Worm (Caenorhabditis elegans) whole organism, L3 larva: ENCODE results near the gene ZK354.3.

ENCODE experiments used
- R02D3.7 ChIP-seq: fragments of 150-350 bp; optimal IDR thresholded peaks from 2 replicates; lab custom pipeline; 2014; ENCODE audit warnings: missing biosample characterization, missing genetic modification characterization
- ceh-16 ChIP-seq: sonication (generic microtip); optimal IDR thresholded peaks from 2 replicates; lab custom pipeline; 2017; ENCODE audit warnings: missing biosample characterization, missing genetic modification characterization
- egl-5 ChIP-seq: fragments of 150-350 bp; optimal IDR thresholded peaks from 2 replicates; lab custom pipeline; 2017; ENCODE audit warnings: missing biosample characterization, missing genetic modification reagents, missing genetic modification characterization, inconsistent platforms
- elt-1 ChIP-seq: fragments of 150-350 bp; optimal IDR thresholded peaks from 2 replicates; lab custom pipeline; 2014; ENCODE audit warnings: missing biosample characterization, missing genetic modification characterization
- elt-2 ChIP-seq: sonication (generic microtip); optimal IDR thresholded peaks from 2 replicates; lab custom pipeline; 2016; ENCODE audit warnings: missing genetic modification reagents, mild to moderate bottlenecking, missing genetic modification characterization, missing compliant biosample characterization
- elt-3 ChIP-seq, 3 experiments: fragments of 150-350 bp in 1 of 3; sonication (generic microtip) in 2 of 3; optimal IDR thresholded peaks; 2 replicates in 2 of 3; 4 replicates in 1 of 3; lab custom pipeline; 2014 to 2017; ENCODE audit warnings: missing biosample characterization in 3 of 3, missing genetic modification characterization in 3 of 3
- fos-1 ChIP-seq: fragments of 150-350 bp; optimal IDR thresholded peaks from 2 replicates; lab custom pipeline; 2014; ENCODE audit warnings: missing biosample characterization, missing genetic modification characterization
- lin-15B ChIP-seq: fragments of 150-350 bp; optimal IDR thresholded peaks from 2 replicates; lab custom pipeline; 2014; ENCODE audit warnings: missing biosample characterization, missing genetic modification characterization
- lin-39 ChIP-seq: fragments of 150-350 bp; optimal IDR thresholded peaks from 2 replicates; lab custom pipeline; 2018; ENCODE audit warnings: missing biosample characterization, missing genetic modification reagents, missing genetic modification characterization
- nfya-1 ChIP-seq: sonication (generic microtip); optimal IDR thresholded peaks from 2 replicates; lab custom pipeline; 2017; ENCODE audit warnings: missing genetic modification characterization, mild to moderate bottlenecking, missing compliant biosample characterization, antibody characterized with exemption, moderate library complexity; ENCODE audit not compliant: insufficient read depth
- nhr-11 ChIP-seq: fragments of 150-350 bp; optimal IDR thresholded peaks from 2 replicates; lab custom pipeline; 2014; ENCODE audit warnings: missing biosample characterization, missing genetic modification characterization
- nhr-43 ChIP-seq: sonication (generic microtip); optimal IDR thresholded peaks from 2 replicates; lab custom pipeline; 2016; ENCODE audit warnings: mild to moderate bottlenecking, missing genetic modification characterization, missing compliant biosample characterization; ENCODE audit not compliant: poor library complexity, severe bottlenecking
- nhr-67 ChIP-seq: fragments of 150-350 bp; optimal IDR thresholded peaks from 2 replicates; lab custom pipeline; 2014; ENCODE audit warnings: missing biosample characterization, missing genetic modification characterization
- pha-4 ChIP-seq: fragments of 150-350 bp; optimal IDR thresholded peaks from 2 replicates; lab custom pipeline; 2014; ENCODE audit warnings: missing biosample characterization, missing genetic modification reagents, missing genetic modification characterization
- pqm-1 ChIP-seq: fragments of 150-350 bp; optimal IDR thresholded peaks from 2 replicates; lab custom pipeline; 2017; ENCODE audit warnings: missing biosample characterization, missing genetic modification characterization, inconsistent platforms
- skn-1 ChIP-seq: fragments of 150-350 bp; optimal IDR thresholded peaks from 2 replicates; lab custom pipeline; 2014; ENCODE audit warnings: missing biosample characterization, missing genetic modification characterization
- tbx-2 ChIP-seq: sonication (generic microtip); optimal IDR thresholded peaks from 2 replicates; lab custom pipeline; 2016; ENCODE audit warnings: mild to moderate bottlenecking, missing genetic modification characterization, missing compliant biosample characterization
- unc-39 ChIP-seq: sonication (generic microtip); optimal IDR thresholded peaks from 4 replicates; lab custom pipeline; 2017; ENCODE audit warnings: missing biosample characterization, missing genetic modification characterization
- zag-1 ChIP-seq: fragments of 150-350 bp; optimal IDR thresholded peaks from 2 replicates; lab custom pipeline; 2014; ENCODE audit warnings: missing biosample characterization, missing genetic modification characterization
- ztf-4 ChIP-seq: fragments of 150-350 bp; optimal IDR thresholded peaks from 2 replicates; lab custom pipeline; 2014; ENCODE audit warnings: missing biosample characterization, missing genetic modification characterization

The ZK354.3 gene

DNA sequence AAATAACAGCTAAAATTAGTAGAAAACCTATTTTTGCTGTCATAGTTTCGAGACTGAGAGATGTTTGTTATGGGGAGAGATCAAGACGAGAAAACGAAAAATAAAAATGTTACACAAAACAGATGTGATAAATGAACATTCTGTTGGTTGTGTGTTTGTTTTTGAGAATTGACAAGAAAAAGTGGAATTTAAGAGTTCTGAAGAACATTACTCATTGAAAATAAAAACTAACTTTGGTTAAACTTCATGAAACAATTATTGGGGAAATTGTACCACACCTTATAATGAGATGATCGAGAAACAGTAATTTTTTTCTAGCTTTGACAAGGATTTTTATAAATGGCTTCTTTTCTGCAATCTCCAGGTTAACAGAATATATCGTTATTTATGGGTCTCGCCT lies 43.5 kb downstream of the ZK354.3 start, which contains the start of gene Y4C6B.7:
Gene Y4C6B.7, minus strand, starts transcription at position 101 of the 400 bp plus-strand sequence.
- no peak for TF ChIP-seq nhr-11 (tag; lab: Kevin White, UChicago)
- no peak for TF ChIP-seq elt-3 (tag; optimal IDR thresholded peaks at IDR 0.05; lab: Kevin White, UChicago)
- TF ChIP-seq egl-5 (tag; lab: Kevin White, UChicago) = no peak
- TF ChIP-seq unc-39 = no peak
- no peak for TF ChIP-seq zag-1 (tag; lab: Kevin White, UChicago)
- no peak for TF ChIP-seq elt-1
- TF ChIP-seq pqm-1 (tag; lab: Kevin White, UChicago) = no peak
- no peak for TF ChIP-seq tbx-2 (tag; lab: Kevin White, UChicago)
- TF ChIP-seq fos-1 = no peak
- TF ChIP-seq ceh-16 = no peak

DNA sequence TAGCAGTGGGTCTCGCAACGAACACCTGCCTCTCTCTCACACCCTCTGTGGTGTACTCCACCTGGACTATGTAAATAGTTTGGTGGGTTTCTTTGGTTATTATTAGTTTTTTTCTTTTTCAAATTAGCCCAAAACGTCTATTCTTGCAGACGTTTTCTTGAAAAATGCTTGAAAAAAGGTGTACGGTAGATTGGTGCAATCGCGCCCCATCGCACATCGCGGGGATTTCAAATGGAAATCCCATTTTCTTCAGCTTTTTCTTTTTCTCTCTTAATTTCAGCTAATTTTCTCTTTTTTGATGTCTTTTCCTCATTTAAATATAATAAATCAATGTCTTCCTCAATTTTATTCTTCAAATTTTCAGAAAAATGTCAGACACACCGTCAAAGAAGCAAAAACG lies 44.3 kb downstream of the ZK354.3 start, which contains the start of gene Y4C6B.1:
Gene Y4C6B.1, plus strand, starts transcription at position 365 of the 400 bp plus-strand sequence.
- TF ChIP-seq ztf-4 (no peak), nhr-43 (tag; lab: Kevin White, UChicago) (no peak), nfya-1 (peak; percentile 22), nhr-67 (tag; lab: Kevin White, UChicago) (no peak), elt-2 (tag; lab: Kevin White, UChicago) (no peak), pha-4 (no peak), lin-15B (peak; percentile 30)

- TF ChIP-seq R02D3.7 (tag; lab: Kevin White, UChicago) = no peak
- no peak for TF ChIP-seq skn-1 (tag; lab: Kevin White, UChicago)
These were observed 44.7 kb downstream of the ZK354.3 start for ce11 chrIV:5354564-5354963.

ce11 chrIV:5360533-5360932 lies 50.7 kb downstream of the ZK354.3 start, which contains the start of gene F41H10.5:
F41H10.5 (plus strand) TSS chrIV:5360907.
- TF ChIP-seq lin-39 (tag; lab: Kevin White, UChicago) (no peak), nfya-1 (peak; percentile 89)
